Worm (Caenorhabditis elegans): ENCODE data around the gene tag-10.

DNA sequence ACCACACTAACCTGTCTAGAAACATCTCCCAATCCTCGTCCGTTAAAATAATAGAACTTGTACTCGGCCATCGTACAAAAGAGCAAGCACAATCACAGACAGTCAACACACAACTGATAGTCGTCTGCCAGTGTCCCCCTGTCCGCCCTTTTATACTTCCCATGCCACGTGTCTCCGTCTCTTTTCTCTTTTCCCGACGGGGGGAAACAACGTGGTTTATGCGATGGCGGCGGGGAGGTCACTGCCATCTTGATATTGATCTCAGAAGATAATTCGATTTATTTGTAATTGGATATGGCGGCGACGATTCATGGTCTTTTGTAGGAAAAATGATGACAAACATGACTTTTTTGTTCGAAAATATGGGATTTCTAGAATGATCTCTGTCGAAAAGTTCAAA, 22.7 kb upstream of the tag-10 start, which contains the start of gene gst-20:
- TF ChIP-seq nhr-25 (tag; optimal IDR thresholded peaks at IDR 0.05) = peak; percentile 76
- TF ChIP-seq skn-1 (tag; optimal IDR thresholded peaks at IDR 0.05) = peak; percentile 36
- TF ChIP-seq unc-62 (GFP tag; optimal IDR thresholded peaks at IDR 0.05) = no peak
- TF ChIP-seq snpc-4 (tag; optimal IDR thresholded peaks at IDR 0.05) = no peak
- TF ChIP-seq nhr-6 (tag; optimal IDR thresholded peaks at IDR 0.05) = no peak
- TF ChIP-seq nhr-129 (tag; optimal IDR thresholded peaks at IDR 0.05) = peak; percentile 6
- TF ChIP-seq ZK546.5 (tag; optimal IDR thresholded peaks at IDR 0.05) = no peak
- TF ChIP-seq mdl-1 (tag; optimal IDR thresholded peaks at IDR 0.05) = peak; percentile 35 to 76
- TF ChIP-seq lin-13 (GFP tag; optimal IDR thresholded peaks at IDR 0.05) = no peak
